Fruit fly (Drosophila melanogaster) whole organism, adult: ENCODE results near the gene CG12523.

Experiments used
- CG14711 ChIP-seq: fragments of 200-800 bp; sonication (Bioruptor generic); optimal IDR thresholded peaks from 2 replicates; lab custom pipeline; 2018; ENCODE audit warnings: missing biosample characterization, mild to moderate bottlenecking, missing genetic modification characterization, moderate library complexity
- CG33017 ChIP-seq: fragments of 200-800 bp; sonication (Bioruptor generic); optimal IDR thresholded peaks from 2 replicates; lab custom pipeline; 2018; ENCODE audit warnings: missing biosample characterization, mild to moderate bottlenecking, missing genetic modification characterization, moderate library complexity
- Crg-1 ChIP-seq: fragments of 200-800 bp; sonication (Bioruptor generic); optimal IDR thresholded peaks from 2 replicates; lab custom pipeline; 2016; ENCODE audit warnings: missing biosample characterization, missing genetic modification characterization
- Mnt ChIP-seq: fragments of 200-800 bp; sonication (Bioruptor generic); optimal IDR thresholded peaks from 2 replicates; lab custom pipeline; 2016; ENCODE audit warnings: missing biosample characterization, mild to moderate bottlenecking, missing genetic modification characterization
- bab1 ChIP-seq: fragments of 200-800 bp; sonication (Bioruptor generic); optimal IDR thresholded peaks from 3 replicates; lab custom pipeline; 2019; ENCODE audit warnings: missing biosample characterization, mild to moderate bottlenecking, missing genetic modification characterization, moderate library complexity
- ovo ChIP-seq: fragments of 200-800 bp; sonication (Bioruptor generic); optimal IDR thresholded peaks from 2 replicates; lab custom pipeline; 2016; ENCODE audit warnings: missing biosample characterization, missing genetic modification characterization
- pad ChIP-seq: fragments of 200-800 bp; sonication (Bioruptor generic); optimal IDR thresholded peaks from 3 replicates; lab custom pipeline; 2017; ENCODE audit warnings: missing biosample characterization, missing genetic modification characterization, mild to moderate bottlenecking, moderate library complexity, missing genetic modification reagents
- tj ChIP-seq: fragments of 200-800 bp; sonication (Bioruptor generic); optimal IDR thresholded peaks from 3 replicates; lab custom pipeline; 2017; ENCODE audit warnings: missing biosample characterization, mild to moderate bottlenecking, missing genetic modification characterization, moderate library complexity

DNA sequence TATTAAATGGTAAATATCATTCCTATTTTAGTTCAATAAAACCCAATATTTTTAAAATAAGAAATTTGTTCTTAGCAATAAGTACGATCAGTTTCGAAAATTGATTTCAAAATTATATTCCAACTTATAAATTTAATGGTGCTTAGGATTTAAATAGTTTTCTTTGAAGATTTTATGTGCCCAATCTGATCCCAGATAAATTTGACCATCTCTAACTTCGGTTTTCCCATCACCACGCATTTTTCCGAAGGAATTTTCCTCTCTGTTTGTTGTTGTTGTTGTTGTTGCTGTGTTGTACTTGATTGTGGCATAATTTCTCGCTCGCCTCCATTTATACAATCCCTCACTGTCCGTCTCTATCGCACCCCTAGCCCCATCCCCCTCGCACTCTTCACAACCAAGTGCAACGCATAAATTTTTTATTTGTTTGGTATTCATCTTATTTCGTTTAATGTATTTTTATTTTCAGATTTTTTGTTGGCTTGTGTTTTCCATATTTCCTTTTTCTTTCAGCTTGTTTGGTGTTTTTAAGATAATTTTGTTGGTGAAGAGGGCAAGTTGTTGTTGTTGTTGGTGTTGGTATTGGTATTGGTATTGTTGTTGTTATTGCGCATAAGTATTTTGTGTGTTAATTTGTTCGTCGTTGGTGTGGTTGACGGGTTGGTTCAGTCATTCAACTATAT is 48.8 kb downstream of the CG12523 start:
- TF ChIP-seq Crg-1 (GFP tag; lab: Kevin White, UChicago) (no peak), CG33017 (tag; lab: Kevin White, UChicago) (no peak), bab1 (GFP tag; lab: Kevin White, UChicago) (no peak), Mnt (GFP tag; lab: Kevin White, UChicago) (no peak), tj (GFP tag; lab: Kevin White, UChicago) (no peak), ovo (GFP tag; lab: Kevin White, UChicago) (no peak), pad (no peak), CG14711 (tag; lab: Kevin White, UChicago) (no peak)
